Fruit fly (Drosophila melanogaster) Kc167 (cell line): ENCODE measurements around the gene Chd1.

Experiments
- Myc ChIP-seq: fragments of >200 bp; optimal IDR thresholded peaks from 2 replicates; lab custom pipeline; 2017; ENCODE audit warnings: missing external identifiers
- Sin3A ChIP-seq: fragments of >200 bp; optimal IDR thresholded peaks from 2 replicates; lab custom pipeline; 2018; ENCODE audit warnings: missing external identifiers
- h ChIP-seq: fragments of >200 bp; optimal IDR thresholded peaks from 3 replicates; lab custom pipeline; 2018; ENCODE audit warnings: missing external identifiers
- insv ChIP-seq: fragments of >200 bp; optimal IDR thresholded peaks from 3 replicates; lab custom pipeline; 2018; ENCODE audit warnings: missing external identifiers
- psq ChIP-seq: fragments of >200 bp; optimal IDR thresholded peaks from 2 replicates; lab custom pipeline; 2017; ENCODE audit warnings: missing external identifiers
- ttk ChIP-seq: sonication (Bioruptor generic); optimal IDR thresholded peaks from 2 replicates; lab custom pipeline; 2017; ENCODE audit warnings: missing external identifiers

DNA sequence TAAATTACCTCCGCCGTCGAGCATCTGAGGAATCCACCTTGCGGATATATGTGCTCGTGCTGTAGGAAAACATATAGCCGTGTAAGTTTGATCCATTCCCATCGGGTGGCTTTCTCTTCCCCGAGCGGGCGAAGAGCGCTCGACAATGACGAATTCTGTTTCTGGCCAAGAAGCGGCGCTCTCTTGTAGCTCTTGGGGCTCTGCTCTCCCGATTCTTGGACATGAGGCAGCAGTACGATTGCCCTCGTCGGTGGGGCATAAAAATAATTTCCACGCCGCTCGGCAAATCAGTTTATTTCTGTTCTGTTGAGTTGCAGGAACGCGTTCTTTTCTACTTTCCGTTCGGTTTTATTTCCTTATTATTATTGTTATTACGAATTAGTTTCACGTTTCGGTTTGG is 28.7 kb downstream of the Chd1 start:
- TF ChIP-seq Sin3A, result no peak
- no peak for TF ChIP-seq psq (lab: Kevin White, UChicago)
- TF ChIP-seq ttk (lab: Kevin White, UChicago), result no peak
- no peak for TF ChIP-seq h (lab: Kevin White, UChicago)
- no peak for TF ChIP-seq insv (lab: Kevin White, UChicago)
- TF ChIP-seq Myc (lab: Kevin White, UChicago), result no peak
